Worm (Caenorhabditis elegans) whole organism, L4/young adult: ENCODE measurements around the gene odr-2.

Source experiments
- W03F9.2 ChIP-seq: fragments of 150-350 bp; optimal IDR thresholded peaks from 2 replicates; lab custom pipeline; 2014; ENCODE audit warnings: missing biosample characterization, missing genetic modification characterization
- dao-5 ChIP-seq: sonication (generic microtip); optimal IDR thresholded peaks from 2 replicates; lab custom pipeline; 2016; ENCODE audit warnings: missing genotype, missing genetic modification characterization, moderate library complexity, missing compliant biosample characterization
- him-1 ChIP-seq: sonication (generic microtip); optimal IDR thresholded peaks from 2 replicates; lab custom pipeline; 2016; ENCODE audit warnings: missing genotype, missing genetic modification reagents, missing genetic modification characterization, missing compliant biosample characterization

- TF ChIP-seq dao-5 (tag; lab: Kevin White, UChicago) (no peak), W03F9.2 (tag; lab: Kevin White, UChicago) (no peak), him-1 (no peak)
Measured at ce11 chrV:7065226-7065625, 38.1 kb upstream of the odr-2 start, which contains the start of gene Y57E12AR.1.
